Fruit fly (Drosophila melanogaster): ENCODE measurements around the gene Drsl6.

Gene Drsl6

DNA sequence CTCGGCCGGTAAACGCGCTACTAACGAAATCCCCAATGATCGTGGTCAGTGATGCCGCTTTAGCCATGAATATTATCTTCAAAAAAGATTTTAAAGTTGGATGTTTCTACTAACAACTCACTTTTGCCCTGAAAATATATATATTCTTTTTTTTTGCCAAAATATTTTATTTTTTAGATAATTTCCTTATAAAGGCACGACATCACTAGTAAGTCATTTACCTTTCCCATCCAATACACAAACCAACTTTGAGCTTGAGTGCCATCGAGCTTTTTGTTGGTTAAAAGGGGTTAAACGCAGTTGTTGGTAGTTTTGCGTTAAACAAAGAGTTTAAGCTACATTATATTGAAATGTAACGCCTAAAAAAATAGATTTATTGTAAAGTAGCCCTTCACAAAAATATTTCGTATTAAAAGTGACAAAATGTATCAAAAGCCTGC lies 33.1 kb downstream of the Drsl6 start, which contains the start of gene CG14968 (continued):
- TF ChIP-seq Eip74EF (GFP tag; optimal IDR thresholded peaks at IDR 0.05), result peak in 1 of 2 experiments; percentile 85
- no peak for TF ChIP-seq Sin3A (optimal IDR thresholded peaks at IDR 0.05)
- no peak for TF ChIP-seq yki (optimal IDR thresholded peaks at IDR 0.05)
- no peak for TF ChIP-seq Lpt (GFP tag; optimal IDR thresholded peaks at IDR 0.05)
- TF ChIP-seq seq (GFP tag; IDR thresholded peaks at IDR 0.05), result peak; percentile 96
- TF ChIP-seq Ptx1 (GFP tag; IDR thresholded peaks at IDR 0.05), result peak; percentile 97
- peak; percentile 48 for TF ChIP-seq shn (GFP tag; optimal IDR thresholded peaks at IDR 0.05)
- peak; percentile 99 for TF ChIP-seq ci (GFP tag; IDR thresholded peaks at IDR 0.05)
- peak; percentile 86 for TF ChIP-seq CG9817 (tag; optimal IDR thresholded peaks at IDR 0.05)
- TF ChIP-seq Six4 (GFP tag; optimal IDR thresholded peaks at IDR 0.05), result peak; percentile 89
- peak; percentile 61 to 97 for TF ChIP-seq Hr51 (GFP tag; optimal IDR thresholded peaks at IDR 0.05)
- peak; percentile 48 for TF ChIP-seq ftz-f1 (GFP tag; optimal IDR thresholded peaks at IDR 0.05)
- peak; percentile 84 for TF ChIP-seq D19A (tag; optimal IDR thresholded peaks at IDR 0.05)
- peak; percentile 30 for TF ChIP-seq kni (GFP tag; optimal IDR thresholded peaks at IDR 0.05)
- TF ChIP-seq CG7839 (tag; optimal IDR thresholded peaks at IDR 0.05), result peak; percentile 95
- peak; percentile 93 for TF ChIP-seq MBD-R2 (GFP tag; IDR thresholded peaks at IDR 0.05)
- no peak for TF ChIP-seq Mes4 (GFP tag; optimal IDR thresholded peaks at IDR 0.05)
- TF ChIP-seq CG33213 (GFP tag; optimal IDR thresholded peaks at IDR 0.05), result peak; percentile 69
- peak; percentile 23 for TF ChIP-seq Antp (GFP tag; optimal IDR thresholded peaks at IDR 0.05)
- peak; percentile 79 for TF ChIP-seq CG13624 (GFP tag; optimal IDR thresholded peaks at IDR 0.05)
- TF ChIP-seq bowl (GFP tag; IDR thresholded peaks at IDR 0.05), result peak; percentile 95
- TF ChIP-seq Bteb2 (GFP tag; optimal IDR thresholded peaks at IDR 0.05), result peak; percentile 90
- TF ChIP-seq HHEX (GFP tag; optimal IDR thresholded peaks at IDR 0.05), result peak; percentile 94
- TF ChIP-seq CG3407 (GFP tag; optimal IDR thresholded peaks at IDR 0.05), result peak; percentile 75
- TF ChIP-seq fd3F (GFP tag; optimal IDR thresholded peaks at IDR 0.05), result peak; percentile 93
- peak; percentile 69 for TF ChIP-seq CG33557 (GFP tag; optimal IDR thresholded peaks at IDR 0.05)
- peak; percentile 92 for TF ChIP-seq CG10654 (GFP tag; optimal IDR thresholded peaks at IDR 0.05)
- no peak for TF ChIP-seq Neu2 (GFP tag; optimal IDR thresholded peaks at IDR 0.05; ENCODE audit: borderline replicate concordance)
- peak; percentile 91 for TF ChIP-seq CG6272 (GFP tag; IDR thresholded peaks at IDR 0.05)
- peak; percentile 96 for TF ChIP-seq tgo (GFP tag; IDR thresholded peaks at IDR 0.05)
- TF ChIP-seq Kr (GFP tag; optimal IDR thresholded peaks at IDR 0.05), result no peak
- peak; percentile 91 for TF ChIP-seq Hr3 (GFP tag; optimal IDR thresholded peaks at IDR 0.05)
- peak; percentile 81 for TF ChIP-seq CG10321 (GFP tag; IDR thresholded peaks at IDR 0.05)
- no peak for TF ChIP-seq Dll (GFP tag; IDR thresholded peaks at IDR 0.05; ENCODE audit: partially characterized antibody)
- TF ChIP-seq CG10209 (GFP tag; optimal IDR thresholded peaks at IDR 0.05), result peak; percentile 93
- TF ChIP-seq CG9609 (GFP tag; optimal IDR thresholded peaks at IDR 0.05), result peak; percentile 43
- TF ChIP-seq CG1647 (GFP tag; optimal IDR thresholded peaks at IDR 0.05), result peak; percentile 92
- peak; percentile 98 for TF ChIP-seq sob (GFP tag; IDR thresholded peaks at IDR 0.05)
- TF ChIP-seq CG13894 (tag; optimal IDR thresholded peaks at IDR 0.05), result peak; percentile 94
- peak; percentile 19 for TF ChIP-seq pnt (GFP tag; optimal IDR thresholded peaks at IDR 0.05)
- TF ChIP-seq aop (GFP tag; IDR thresholded peaks at IDR 0.05), result peak; percentile 82
- peak; percentile 90 for TF ChIP-seq nmo (GFP tag; optimal IDR thresholded peaks at IDR 0.05)
- TF ChIP-seq CG12769 (tag; optimal IDR thresholded peaks at IDR 0.05), result no peak
- peak; percentile 71 for TF ChIP-seq org-1 (GFP tag; optimal IDR thresholded peaks at IDR 0.05)
- peak; percentile 84 for TF ChIP-seq CG9215 (GFP tag; IDR thresholded peaks at IDR 0.05)
- peak; percentile 92 for TF ChIP-seq CG17361 (GFP tag; IDR thresholded peaks at IDR 0.05)
- TF ChIP-seq Aef1 (GFP tag; IDR thresholded peaks at IDR 0.05), result peak; percentile 95
- TF ChIP-seq Ada2b (GFP tag; IDR thresholded peaks at IDR 0.05), result peak; percentile 95
- TF ChIP-seq Usf (GFP tag; optimal IDR thresholded peaks at IDR 0.05), result peak; percentile 76
- no peak for TF ChIP-seq hth (optimal IDR thresholded peaks at IDR 0.05)
- TF ChIP-seq Abd-B (GFP tag; optimal IDR thresholded peaks at IDR 0.05), result peak; percentile 87
- TF ChIP-seq CG30431 (GFP tag; optimal IDR thresholded peaks at IDR 0.05), result peak; percentile 74

Data from whole organism, embryonic.